Worm (Caenorhabditis elegans) whole organism, L4/young adult: Measurements from ENCODE around the gene C17H12.8.

Source experiments
- W03F9.2 ChIP-seq: fragments of 150-350 bp; optimal IDR thresholded peaks from 2 replicates; lab custom pipeline; 2014; ENCODE audit warnings: missing biosample characterization, missing genetic modification characterization
- dao-5 ChIP-seq: sonication (generic microtip); optimal IDR thresholded peaks from 2 replicates; lab custom pipeline; 2016; ENCODE audit warnings: missing genotype, missing genetic modification characterization, moderate library complexity, missing compliant biosample characterization
- him-1 ChIP-seq: sonication (generic microtip); optimal IDR thresholded peaks from 2 replicates; lab custom pipeline; 2016; ENCODE audit warnings: missing genotype, missing genetic modification reagents, missing genetic modification characterization, missing compliant biosample characterization

The C17H12.8 gene

ce11 chrIV:6818369-6818768, at the start of gene C17H12.8:
Gene C17H12.8 (plus strand): TSS chrIV:6818703.
- TF ChIP-seq W03F9.2 (tag; lab: Kevin White, UChicago) (no peak), him-1 (tag; lab: Kevin White, UChicago) (no peak), dao-5 (no peak)

- TF ChIP-seq dao-5 (no peak), him-1 (tag; lab: Kevin White, UChicago) (no peak), W03F9.2 (tag; lab: Kevin White, UChicago) (no peak)
These were observed 48.1 kb upstream of the C17H12.8 start, which contains the start of gene anat-1 for ce11 chrIV:6770407-6770883. Gene anat-1 (plus strand): TSS chrIV:6770833.

DNA sequence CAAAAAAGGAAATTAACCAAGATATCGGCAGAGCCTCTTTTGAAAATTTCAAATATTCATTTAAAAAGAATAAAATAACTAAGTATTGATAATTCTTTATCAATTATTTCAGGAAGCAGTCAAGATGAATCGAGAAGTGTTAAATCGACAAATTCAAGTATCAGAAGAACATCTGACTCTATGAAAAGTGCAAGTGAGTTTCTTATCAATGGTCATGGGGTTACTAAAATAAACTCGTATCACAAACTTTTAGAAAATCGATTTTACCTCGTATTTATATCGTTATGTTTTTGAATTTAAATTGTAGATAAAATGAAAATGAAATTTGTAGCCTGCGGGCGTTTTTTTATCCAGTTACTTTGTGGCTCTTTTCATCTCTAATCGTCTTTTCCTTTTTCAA, 46.9 kb upstream of the C17H12.8 start:
- no peak for TF ChIP-seq W03F9.2 (tag; lab: Kevin White, UChicago)
- TF ChIP-seq him-1 (tag; lab: Kevin White, UChicago): no peak
- TF ChIP-seq dao-5: no peak

ce11 chrIV:6777156-6777555, 41.3 kb upstream of the C17H12.8 start:
- TF ChIP-seq dao-5 (no peak), him-1 (tag; lab: Kevin White, UChicago) (no peak), W03F9.2 (tag; lab: Kevin White, UChicago) (no peak)

DNA sequence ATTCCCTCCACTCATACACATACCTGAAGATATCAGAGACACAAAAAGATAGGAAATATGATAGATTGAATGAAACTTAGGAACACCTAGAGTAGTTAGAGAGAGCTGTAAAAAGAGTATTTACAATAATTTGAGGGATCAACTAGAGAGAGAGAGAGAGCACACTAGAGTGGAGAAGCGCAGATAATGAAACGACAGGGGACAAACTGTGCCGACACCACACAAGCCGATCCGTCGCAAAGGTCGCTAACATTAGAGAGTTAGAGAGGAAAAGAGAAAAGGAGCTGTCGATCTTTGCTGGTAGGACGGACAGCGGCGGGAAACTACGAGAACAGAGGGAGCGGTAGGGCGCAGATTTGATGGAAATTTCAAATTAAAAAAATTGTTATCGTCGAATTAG, 33.4 kb upstream of the C17H12.8 start, which contains the start of gene dyci-1:
Gene dyci-1 (minus strand): TSS at position 122 of the 400 bp plus-strand sequence.
- TF ChIP-seq him-1 (tag; lab: Kevin White, UChicago) (no peak), W03F9.2 (tag; lab: Kevin White, UChicago) (no peak), dao-5 (no peak)

DNA sequence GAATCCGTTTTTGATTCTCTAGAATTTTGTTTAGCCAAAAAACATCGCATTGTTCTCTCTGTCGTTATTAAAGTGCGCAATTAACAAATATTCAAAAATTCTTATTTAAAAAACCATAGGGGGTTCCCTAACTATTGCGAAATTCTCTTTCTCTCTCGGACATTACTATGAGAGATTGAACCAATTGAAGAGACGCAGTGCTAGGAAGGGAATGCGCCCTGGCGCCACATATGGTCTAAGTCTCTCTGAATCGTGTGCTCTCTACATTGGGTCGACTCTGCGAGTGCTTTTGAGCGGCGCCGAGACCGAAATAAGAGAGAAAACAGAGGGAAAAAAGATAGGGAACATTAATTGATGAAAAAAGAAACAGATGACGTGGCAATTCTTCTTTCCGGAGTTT, 32.6 kb upstream of the C17H12.8 start:
- TF ChIP-seq dao-5: no peak
- peak; percentile 55 for TF ChIP-seq W03F9.2 (tag; lab: Kevin White, UChicago)
- peak; percentile 28 for TF ChIP-seq him-1 (tag; lab: Kevin White, UChicago)

ce11 chrIV:6789950-6790349, 28.6 kb upstream of the C17H12.8 start:
- no peak for TF ChIP-seq W03F9.2 (tag; lab: Kevin White, UChicago)
- TF ChIP-seq dao-5: no peak
- TF ChIP-seq him-1 (tag; lab: Kevin White, UChicago): no peak

- no peak for TF ChIP-seq dao-5
- peak; percentile 86 for TF ChIP-seq him-1 (tag; lab: Kevin White, UChicago)
- TF ChIP-seq W03F9.2 (tag; lab: Kevin White, UChicago): peak; percentile 92
These were observed 27.9 kb upstream of the C17H12.8 start, which contains the start of the genes C17H12.2 and vha-8 for ce11 chrIV:6790438-6791124. Gene C17H12.2 (minus strand): TSS chrIV:6790488. Gene vha-8 (plus strand): TSS chrIV:6791074.

DNA sequence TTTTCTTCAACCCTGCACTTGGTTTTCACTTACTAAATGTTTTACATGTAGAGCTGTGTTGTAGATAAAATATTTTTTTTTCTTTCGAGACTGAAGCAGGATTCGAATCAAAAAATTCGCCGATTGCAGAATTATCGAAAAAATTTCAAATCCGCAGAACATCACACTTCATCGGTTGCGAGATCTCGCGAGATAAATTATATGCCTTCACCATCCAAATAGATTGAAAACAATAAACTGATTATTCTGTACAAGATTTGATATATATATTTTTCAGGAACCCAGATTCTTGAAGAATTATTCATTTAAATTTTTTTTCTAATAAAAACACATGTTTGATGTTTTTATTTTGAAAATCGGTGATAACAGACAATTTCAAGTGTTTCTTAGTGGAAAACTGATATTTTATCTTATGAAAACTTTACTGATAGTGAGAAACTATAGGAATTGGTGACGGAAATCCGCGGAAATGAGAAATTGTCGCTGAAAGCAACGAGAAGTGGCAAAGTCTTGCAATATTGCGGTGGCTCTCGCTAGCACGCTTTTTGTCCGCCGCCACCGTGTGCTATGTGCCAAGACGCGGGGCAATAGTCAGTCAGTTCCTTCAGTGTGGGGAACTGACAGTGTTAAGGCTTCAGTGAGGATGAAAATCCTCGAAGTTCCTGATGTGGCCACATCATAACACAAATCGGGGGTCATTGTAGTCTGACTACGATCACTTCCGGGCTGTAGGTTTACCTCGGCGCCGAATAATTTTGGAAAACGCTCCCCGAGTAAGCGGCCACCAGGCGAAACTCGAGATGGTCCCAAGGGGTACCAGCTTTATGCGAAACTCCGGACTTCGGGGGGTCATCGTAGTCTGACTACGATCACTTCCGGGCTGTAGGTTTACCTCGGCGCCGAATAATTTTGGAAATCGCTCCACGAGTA, 25.9 kb upstream of the C17H12.8 start:
- no peak for TF ChIP-seq him-1 (tag; lab: Kevin White, UChicago)
- TF ChIP-seq W03F9.2 (tag; lab: Kevin White, UChicago): no peak
- no peak for TF ChIP-seq dao-5

DNA sequence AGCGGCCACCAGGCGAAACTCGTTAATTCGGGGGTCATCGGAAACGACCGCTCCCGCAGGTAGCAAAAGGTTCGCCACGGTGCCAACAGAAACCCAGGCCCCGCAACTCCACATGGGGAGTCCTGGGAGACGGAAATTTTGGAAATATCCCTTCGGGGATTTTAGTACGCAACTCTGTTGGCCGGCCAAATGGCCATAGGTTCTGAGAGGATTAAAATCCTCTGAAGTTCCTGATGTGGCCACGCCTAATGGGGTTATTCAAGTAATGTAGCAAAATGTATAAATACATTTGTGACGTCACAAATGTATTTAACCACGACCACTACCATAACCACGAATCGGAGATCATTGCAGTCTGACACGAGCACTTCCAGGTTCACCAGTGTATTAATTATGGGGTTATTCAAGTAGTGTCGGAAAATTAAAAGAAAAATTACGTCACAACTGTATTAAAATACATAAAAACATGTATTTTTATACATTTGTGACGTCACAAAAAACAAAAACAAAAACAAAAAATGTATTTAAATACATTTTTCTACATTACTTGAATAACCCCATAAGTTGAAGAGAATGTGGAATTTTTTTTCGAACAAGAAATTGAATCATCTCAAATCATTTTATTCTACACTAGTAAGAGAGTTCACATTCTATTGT, 25.1 kb upstream of the C17H12.8 start:
- TF ChIP-seq dao-5 (no peak), W03F9.2 (tag; lab: Kevin White, UChicago) (no peak), him-1 (tag; lab: Kevin White, UChicago) (no peak)

- TF ChIP-seq dao-5 (no peak), W03F9.2 (tag; lab: Kevin White, UChicago) (no peak), him-1 (tag; lab: Kevin White, UChicago) (no peak)
These were observed 23.0 kb upstream of the C17H12.8 start, which contains the start of the genes C17H12.3 and C17H12.12 for ce11 chrIV:6795529-6795928. Gene C17H12.3 (minus strand): TSS chrIV:6795629. Gene C17H12.12 (plus strand): TSS chrIV:6795924.

- no peak for TF ChIP-seq dao-5
- TF ChIP-seq W03F9.2 (tag; lab: Kevin White, UChicago): no peak
These were observed 16.4 kb upstream of the C17H12.8 start, which contains the start of the genes cest-4 and C17H12.11 for ce11 chrIV:6802132-6802531. Gene cest-4 (minus strand): TSS chrIV:6802337. Gene C17H12.11 (plus strand): TSS chrIV:6802387.

ce11 chrIV:6803294-6803693, 15.2 kb upstream of the C17H12.8 start:
- TF ChIP-seq dao-5: no peak
- TF ChIP-seq W03F9.2 (tag; lab: Kevin White, UChicago): no peak
- TF ChIP-seq him-1 (tag; lab: Kevin White, UChicago): no peak
